Worm (Caenorhabditis elegans) whole organism, L1 larva: Measurements from ENCODE around the gene C05C10.3.

Experiments used
- aly-2 ChIP-seq: fragments of 150-350 bp; optimal IDR thresholded peaks from 2 replicates; lab custom pipeline; 2014; ENCODE audit warnings: missing biosample characterization, missing genetic modification characterization
- egl-13 ChIP-seq: sonication (generic microtip); optimal IDR thresholded peaks from 2 replicates; lab custom pipeline; 2016; ENCODE audit warnings: missing genotype, missing genetic modification reagents, missing genetic modification characterization, missing compliant biosample characterization
- nhr-11 ChIP-seq: fragments of 150-350 bp; optimal IDR thresholded peaks from 2 replicates; lab custom pipeline; 2014; ENCODE audit warnings: missing biosample characterization, missing genetic modification characterization
- pqm-1 ChIP-seq: sonication (generic microtip); optimal IDR thresholded peaks from 3 replicates; lab custom pipeline; 2017; ENCODE audit warnings: missing biosample characterization, missing genetic modification characterization

- no peak for TF ChIP-seq pqm-1 (tag; lab: Kevin White, UChicago)
- TF ChIP-seq egl-13 (tag; lab: Kevin White, UChicago): no peak
- no peak for TF ChIP-seq aly-2
- TF ChIP-seq nhr-11 (tag; lab: Kevin White, UChicago): no peak
Observed at ce11 chrII:9886216-9886615, 50.5 kb downstream of the C05C10.3 start, which contains the start of gene algn-8.
